Fruit fly (Drosophila melanogaster) whole organism, larva: ENCODE results near the gene Trf2.

ENCODE experiments used
- noc ChIP-seq: fragments of 200-800 bp; sonication (Bioruptor generic); optimal IDR thresholded peaks from 3 replicates; lab custom pipeline; 2019; ENCODE audit warnings: missing biosample characterization, mild to moderate bottlenecking, missing genetic modification characterization, moderate library complexity

Gene Trf2

DNA sequence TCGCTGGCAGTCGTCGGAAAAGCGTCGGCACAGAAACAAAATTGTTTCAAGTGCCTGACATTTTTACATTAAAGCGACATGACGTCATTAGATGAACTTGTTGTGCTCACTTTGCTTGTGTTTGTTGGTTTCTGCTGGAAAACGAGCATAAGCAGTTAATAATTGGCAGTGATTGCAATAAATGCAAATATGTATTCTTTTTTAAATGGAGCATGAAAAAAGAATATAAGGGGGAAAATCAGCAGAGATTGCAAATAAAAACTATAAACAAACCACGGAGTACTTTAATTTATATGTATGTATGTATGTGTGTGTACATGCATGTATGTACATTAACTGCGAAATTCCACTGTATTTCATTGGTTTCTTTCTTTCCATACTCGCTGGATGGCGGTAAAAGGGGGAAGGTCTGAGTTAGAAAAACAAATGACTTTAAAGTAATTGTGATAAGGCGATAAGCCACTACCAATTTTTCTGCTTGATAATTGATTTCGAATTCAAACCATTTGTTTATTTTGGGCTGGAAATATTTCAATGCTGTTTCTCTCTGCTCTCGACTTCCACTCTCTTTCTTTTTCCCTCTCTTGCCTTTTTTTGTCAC, 4.5 kb downstream of the Trf2 start:
- no peak for TF ChIP-seq noc (tag; lab: Kevin White, UChicago)

DNA sequence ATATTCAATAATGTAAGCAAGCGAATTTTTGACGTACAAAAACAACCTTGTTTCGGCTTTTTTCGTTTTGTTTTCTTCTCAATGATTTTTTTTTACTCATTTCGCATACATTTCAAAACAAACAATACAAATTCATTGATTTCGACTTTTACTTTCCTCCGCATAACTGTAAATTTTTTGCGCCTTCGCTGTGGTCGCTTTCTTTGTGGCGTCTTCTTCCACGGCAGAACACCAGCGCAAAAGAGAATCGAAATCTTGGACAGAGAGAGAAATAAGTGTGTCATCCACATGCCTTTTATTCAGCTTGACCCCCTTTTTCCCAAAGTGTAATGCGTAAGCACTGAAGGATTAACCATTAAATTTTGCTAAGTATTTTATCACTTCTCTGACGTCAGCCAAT, 5.3 kb downstream of the Trf2 start:
- TF ChIP-seq noc (tag; lab: Kevin White, UChicago): no peak

DNA sequence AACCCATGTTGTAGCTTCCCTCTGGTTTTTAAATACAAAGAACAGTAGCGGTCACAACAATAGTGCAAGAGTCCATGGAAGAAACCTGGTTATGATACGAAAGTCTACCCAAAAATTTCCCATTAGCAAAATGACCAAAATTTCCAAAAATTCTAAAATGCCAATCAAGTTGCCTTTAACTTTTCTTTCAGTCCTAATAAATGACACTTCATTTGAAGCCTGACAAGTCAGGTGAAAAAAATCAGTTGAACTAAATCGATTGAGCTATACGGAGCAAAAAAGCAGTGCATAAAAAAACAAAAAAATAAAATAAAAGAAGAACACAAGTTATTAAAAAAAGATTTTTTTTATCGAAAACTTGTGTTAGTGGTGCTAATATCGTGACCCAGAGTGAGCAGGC, 6.5 kb downstream of the Trf2 start:
- TF ChIP-seq noc (tag; lab: Kevin White, UChicago): no peak

DNA sequence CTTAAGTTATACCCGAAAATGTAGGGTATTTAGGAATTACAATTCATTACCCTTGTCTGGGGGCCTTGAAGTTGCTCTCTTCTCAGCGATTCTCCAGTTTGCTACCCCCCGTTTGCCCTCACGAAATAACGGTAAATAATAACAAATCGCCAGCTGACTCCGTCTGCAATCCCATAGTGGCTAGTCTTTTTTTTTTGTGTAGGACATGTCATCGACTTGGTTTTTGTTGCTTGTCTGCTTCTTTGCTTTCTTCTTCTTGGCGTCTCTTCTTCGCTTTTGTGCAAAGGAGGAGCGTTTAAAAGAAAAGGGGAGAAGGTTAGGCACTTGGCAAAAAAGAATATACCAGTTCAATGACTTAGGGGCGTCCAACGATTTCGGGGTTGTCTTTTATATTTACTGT, 7.1 kb downstream of the Trf2 start:
- no peak for TF ChIP-seq noc (tag; lab: Kevin White, UChicago)

DNA sequence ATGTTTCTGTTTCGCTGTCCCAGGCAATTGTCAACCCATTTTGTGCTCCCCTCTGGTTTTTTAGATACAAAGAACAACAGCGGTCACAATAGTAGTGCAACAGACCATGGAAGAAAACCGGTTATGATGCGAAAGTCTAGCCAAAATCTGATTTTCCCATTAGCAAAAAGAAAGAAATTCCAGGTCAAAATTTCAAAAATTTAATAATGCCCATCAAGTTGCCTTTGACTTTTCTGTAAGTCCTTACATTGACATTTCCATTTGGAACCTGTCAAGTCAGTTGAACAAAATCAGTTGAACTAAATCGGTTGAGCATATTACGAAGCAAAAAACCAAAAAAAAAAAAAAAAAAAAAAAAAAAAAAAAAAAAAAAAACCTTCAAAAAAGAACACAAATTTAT, 7.9 kb downstream of the Trf2 start:
- no peak for TF ChIP-seq noc (tag; lab: Kevin White, UChicago)

DNA sequence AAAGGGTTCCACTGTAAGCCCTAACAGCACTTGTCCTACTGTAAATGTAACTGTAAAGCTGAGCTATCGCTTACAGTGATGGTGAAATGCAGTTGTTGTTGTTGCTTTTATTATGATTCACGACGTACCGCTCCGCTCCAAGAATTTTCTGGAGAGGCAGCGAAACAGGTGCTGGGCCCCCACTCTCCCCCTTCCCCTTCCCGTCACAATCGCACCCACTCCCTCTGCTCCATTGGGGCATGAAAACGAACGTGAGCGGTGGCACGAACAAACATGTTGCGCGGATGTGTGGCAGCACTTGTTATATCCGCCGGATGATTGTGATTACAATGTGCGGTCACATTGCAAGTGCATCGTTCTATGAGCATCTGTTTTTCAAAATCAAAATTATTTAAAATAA, 10.5 kb downstream of the Trf2 start:
- no peak for TF ChIP-seq noc (tag; lab: Kevin White, UChicago)

DNA sequence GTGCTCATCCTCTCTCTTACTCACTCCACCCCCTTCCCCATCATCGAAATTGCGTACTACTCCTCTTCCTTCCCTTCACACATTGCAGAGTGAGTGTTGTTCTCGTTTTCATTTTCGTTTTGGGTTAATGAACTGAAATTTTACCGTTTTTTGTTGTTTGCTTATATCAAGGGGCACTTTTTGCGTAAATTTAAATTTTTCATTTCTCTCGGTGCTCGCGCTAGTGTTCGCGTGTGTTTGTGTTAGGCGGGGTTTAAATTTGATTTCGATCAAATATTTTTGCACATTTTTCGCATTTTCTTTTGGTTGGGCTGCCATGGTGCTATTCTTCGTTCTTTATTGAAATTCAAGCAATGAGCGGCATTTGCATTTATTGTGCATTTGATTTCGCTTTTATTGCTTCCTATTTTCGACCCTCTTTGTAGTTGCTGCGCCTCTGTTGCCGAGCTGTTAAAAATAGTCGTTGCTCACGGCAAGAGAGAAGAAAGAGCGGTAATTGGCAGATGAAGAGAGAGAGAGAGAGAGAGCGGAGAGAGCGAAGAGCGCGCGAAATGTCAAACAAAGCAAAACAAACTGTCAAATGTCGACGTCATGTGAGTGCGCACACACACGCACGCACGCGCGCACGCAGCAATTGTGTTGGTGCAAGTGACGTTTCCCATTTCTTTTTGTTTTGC, 11.8 kb downstream of the Trf2 start:
- no peak for TF ChIP-seq noc (tag; lab: Kevin White, UChicago)

DNA sequence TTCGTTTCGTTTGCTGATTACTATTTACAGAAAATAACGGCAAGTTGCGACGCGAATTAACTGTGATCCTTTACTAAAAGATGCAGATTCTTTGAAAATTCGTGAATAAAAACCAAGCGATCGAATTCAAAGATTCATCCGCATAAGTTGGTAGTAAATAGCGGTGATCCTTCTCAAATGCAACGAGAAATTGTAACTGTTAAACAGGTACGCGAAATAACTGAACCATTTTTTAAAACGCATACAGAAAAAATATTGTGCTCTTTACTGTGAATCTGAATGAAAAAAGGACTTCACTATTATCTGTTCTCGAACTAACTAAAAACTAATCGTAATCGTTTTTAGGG, 12.3 kb downstream of the Trf2 start:
- TF ChIP-seq noc (tag; lab: Kevin White, UChicago): no peak

DNA sequence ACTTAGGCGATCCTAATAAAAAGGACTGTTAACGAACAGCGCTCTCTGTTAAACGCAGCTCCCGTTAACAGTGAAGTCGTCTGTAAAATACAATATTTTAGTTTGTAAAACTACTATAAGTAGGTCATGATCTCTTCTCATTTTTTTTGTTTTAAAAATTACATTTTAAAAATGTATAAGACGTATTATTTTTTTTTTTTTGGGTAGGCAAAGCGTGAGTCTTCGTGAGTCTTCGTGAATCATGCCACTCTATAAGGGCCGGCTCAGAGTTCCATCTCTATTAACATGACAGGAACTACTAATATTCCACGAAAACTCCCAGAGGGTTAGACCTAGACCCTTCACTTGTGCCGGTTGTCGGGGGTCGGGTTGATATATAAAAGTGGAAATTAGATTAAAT, 13.6 kb downstream of the Trf2 start:
- TF ChIP-seq noc (tag; lab: Kevin White, UChicago): no peak

DNA sequence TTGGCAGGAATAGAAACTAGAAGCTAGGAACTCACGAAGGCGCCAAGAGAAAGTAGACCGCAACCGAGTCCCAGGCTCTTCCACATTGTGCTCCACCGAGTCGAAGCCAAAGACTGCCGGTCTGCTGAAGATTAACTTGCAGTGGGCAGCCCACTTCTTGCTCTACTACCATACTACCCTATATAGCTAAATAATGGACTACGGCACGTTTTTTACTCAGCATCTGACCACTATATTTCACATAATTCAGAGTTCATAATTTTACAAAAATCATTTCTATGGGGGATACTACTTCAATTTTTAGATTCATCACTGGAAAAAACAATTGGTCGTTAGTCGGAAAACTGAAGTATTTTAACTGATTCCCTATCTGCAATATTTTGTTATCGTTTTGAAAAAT, 24.6 kb downstream of the Trf2 start, which contains the start of gene CG32712:
Gene CG32712, minus strand, starts transcription at position 101 of the 400 bp plus-strand sequence.
- TF ChIP-seq noc (tag; lab: Kevin White, UChicago): no peak

DNA sequence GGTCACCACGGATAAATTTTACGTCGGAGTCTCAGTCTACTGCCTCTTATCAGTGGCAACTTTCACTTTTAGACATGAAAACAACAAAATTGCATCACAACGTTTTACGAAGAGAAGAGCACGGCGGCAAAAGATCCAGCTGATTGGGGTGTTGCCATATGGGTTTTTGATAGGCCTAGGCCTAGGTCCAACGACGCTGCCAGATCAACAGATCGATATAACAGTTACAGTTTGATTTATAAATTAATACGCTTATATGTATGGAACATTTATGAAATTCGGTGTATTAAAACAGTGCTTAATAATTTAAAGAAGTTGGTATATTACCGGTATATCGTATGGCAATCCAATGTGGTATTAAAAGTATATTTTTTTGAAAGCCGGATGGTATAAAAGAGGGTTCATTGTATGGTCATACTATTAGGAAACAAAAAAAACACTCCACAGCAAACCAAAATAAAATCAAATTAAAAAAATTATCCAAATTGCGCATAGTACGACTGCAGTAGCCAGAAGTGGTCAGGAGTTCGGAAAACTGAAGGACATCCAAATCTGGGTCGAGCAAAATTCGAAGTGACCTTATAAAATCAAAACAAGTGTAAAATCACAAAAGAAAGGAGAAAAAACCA, 27.7 kb downstream of the Trf2 start, which contains the start of gene CG1440:
Gene CG1440, plus strand, starts transcription at position 402 of the 629 bp plus-strand sequence.
- no peak for TF ChIP-seq noc (tag; lab: Kevin White, UChicago)

DNA sequence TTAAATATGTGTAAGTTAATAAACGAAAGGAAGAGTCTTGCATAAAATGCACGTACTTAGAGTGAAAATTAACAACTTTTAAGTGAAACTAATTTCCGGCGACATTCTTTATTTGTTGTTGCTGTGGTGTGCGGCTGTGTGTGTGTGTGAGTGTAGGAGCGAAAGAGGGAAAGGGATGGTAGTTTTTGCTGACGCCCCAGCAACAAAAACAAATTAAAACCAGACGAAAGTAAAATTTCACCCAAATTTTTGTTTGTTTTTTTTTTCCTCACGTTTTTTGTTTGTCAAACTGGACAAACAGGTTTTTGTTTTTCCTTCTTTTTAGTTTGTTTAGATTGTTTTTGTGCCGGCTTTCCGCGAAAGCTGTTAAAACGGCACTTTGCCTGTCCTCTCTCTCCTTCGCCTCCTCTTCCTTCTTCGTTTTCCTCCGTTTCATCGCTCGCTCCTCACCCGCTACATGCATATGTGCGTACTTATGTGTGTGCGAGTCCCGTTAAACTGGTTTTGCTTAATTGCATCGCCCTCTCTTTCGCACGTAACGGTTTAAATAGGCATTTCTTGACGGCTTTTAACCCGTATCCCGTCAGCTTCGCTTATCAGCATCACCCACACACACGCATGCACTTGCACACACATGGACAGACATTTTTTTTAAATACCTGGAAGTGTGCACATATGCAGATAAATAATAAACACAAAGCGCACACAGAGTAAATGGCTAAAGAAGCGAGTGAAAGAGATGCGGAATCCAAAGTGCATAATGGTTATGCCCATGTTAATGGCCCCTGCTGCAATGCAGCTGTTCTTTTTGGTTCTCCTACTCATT, 28.4 kb downstream of the Trf2 start, which contains the start of gene Miga:
Gene Miga, minus strand, starts transcription at position 536 of the 826 bp plus-strand sequence.
- no peak for TF ChIP-seq noc (tag; lab: Kevin White, UChicago)

DNA sequence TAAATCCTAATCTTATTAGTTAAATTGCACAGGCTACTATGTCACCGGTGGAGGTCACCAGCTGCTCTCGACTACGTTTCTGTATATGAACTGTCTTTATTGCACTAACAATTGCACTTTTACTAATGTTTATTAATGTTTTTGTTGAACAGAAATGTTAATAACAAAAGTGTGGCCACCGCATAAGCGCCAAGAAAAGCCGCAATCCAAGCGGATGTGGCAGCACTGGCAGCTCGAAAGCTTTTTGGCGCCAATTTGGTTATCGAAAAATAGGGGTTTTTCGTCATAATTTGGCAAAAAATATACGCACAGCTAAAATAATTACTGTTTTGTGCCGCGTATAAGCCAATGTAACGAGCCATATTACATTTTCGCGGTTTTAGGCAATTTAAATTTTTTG, 33.1 kb downstream of the Trf2 start, which contains the start of gene CG12123:
Gene CG12123, minus strand, starts transcription at position 188 of the 400 bp plus-strand sequence.
- no peak for TF ChIP-seq noc (tag; lab: Kevin White, UChicago)

DNA sequence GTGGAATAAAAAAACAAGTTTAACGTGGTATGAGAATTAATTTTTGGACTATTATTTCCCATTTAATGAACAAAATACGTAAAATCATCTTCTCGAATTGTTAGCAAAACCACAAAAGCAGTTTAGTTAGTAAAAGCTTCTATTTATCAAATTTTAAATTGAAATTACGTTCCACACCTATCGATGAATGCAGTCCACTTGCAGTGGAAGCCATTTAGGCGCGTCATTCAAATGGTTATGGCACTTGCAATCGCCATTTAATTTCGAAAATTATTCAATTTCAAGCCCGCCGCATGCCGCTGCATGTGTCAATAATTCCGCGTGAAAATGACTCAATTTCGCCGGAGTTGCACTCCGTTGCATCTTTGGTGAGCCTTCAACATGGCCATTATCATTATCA, 33.8 kb downstream of the Trf2 start:
- no peak for TF ChIP-seq noc (tag; lab: Kevin White, UChicago)

DNA sequence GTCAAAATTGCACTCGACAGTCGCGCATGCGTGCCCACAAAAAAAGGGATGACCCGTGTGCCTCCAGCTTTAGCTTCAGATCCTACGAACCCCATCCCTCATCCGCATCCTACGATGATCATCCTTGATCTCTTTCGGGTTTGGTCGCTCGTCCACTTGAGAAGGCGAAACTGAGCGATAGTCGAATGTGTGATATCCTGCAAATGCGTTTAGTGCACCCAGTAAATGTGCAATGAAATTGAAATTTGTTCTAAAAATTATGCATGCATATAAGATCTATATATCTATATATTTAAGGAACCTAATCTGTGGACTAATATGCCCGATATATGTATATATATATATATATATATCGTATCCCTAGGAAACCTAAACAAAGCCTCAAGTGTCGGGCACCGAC, 35.2 kb downstream of the Trf2 start:
- no peak for TF ChIP-seq noc (tag; lab: Kevin White, UChicago)
